Worm (Caenorhabditis elegans): ENCODE measurements around the gene gst-9.

ce11 chrII:4937743-4938142 is 46.4 kb downstream of the gst-9 start, which contains the start of gene ZK546.4:
- no peak for TF ChIP-seq lin-13 (GFP tag; optimal IDR thresholded peaks at IDR 0.05)
- TF ChIP-seq unc-130 (GFP tag; optimal IDR thresholded peaks at IDR 0.05) = no peak
- no peak for TF ChIP-seq dve-1 (tag; optimal IDR thresholded peaks at IDR 0.05; ENCODE audit: insufficient read depth)
- TF ChIP-seq daf-12 (tag; optimal IDR thresholded peaks at IDR 0.05) = no peak
- no peak for TF ChIP-seq saeg-2 (GFP tag; IDR thresholded peaks at IDR 0.05)
- no peak for TF ChIP-seq spr-3 (GFP tag; optimal IDR thresholded peaks at IDR 0.05)
- no peak for TF ChIP-seq lin-15B (tag; optimal IDR thresholded peaks at IDR 0.05)

Measured in whole organism, L4 larva.